Fruit fly (Drosophila melanogaster): ENCODE data around the gene CG6664.

CG6664 gene

DNA sequence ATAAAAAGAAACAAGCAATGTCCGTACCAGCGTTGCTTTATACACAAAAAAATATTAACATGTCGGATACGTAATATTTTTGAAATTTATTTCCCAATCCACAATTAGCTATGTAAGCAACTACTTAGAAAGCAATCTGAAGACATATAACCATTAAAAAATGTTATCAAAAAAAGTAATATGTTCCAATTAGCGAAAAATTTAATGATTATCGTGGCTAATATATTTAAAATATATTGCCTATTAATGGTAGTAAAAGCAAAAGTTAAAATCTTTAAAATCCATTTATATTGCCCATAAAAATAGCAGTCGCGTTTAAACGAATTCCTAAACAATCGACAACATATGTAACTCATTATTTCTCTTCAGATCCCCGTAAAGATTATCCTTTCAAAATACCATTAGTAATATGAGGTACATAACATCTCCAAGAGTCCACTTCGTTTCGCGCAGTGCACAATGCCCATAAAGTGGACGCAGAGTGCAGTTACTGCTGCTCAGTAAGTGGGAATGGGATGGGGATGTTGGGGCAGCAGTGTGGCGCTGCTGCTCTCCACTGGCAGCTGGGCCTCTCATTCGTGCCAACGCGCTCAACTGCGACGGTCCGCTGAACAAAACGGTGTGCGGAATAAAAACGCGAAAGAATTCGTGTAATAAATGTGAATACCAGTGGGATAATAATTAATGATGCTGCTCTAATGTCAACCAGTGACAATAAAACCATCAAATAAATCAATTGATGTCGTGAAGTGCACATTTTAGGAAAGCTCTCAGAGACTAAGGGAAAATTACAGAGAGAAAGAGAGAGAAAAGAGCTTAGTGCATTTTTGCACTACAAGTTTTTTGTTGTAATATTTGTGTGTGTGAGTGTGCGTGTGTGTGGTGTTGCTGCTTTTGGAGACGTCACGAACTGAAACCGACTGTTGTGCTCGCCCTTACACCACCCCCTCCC, 29.6 kb downstream of the CG6664 start (continued):
- TF ChIP-seq Sox102F (GFP tag; optimal IDR thresholded peaks at IDR 0.05) (peak; percentile 59), CG6276 (GFP tag; optimal IDR thresholded peaks at IDR 0.05) (peak; percentile 87), CG6792 (GFP tag; optimal IDR thresholded peaks at IDR 0.05) (peak; percentile 59), achi (GFP tag; optimal IDR thresholded peaks at IDR 0.05) (peak; percentile 78), dac (GFP tag; optimal IDR thresholded peaks at IDR 0.05) (peak; percentile 58), Blimp-1 (GFP tag; optimal IDR thresholded peaks at IDR 0.05) (peak; percentile 61), Eip75B (GFP tag; optimal IDR thresholded peaks at IDR 0.05) (peak; percentile 84), CG9139 (GFP tag; optimal IDR thresholded peaks at IDR 0.05) (peak; percentile 46), vri (GFP tag; optimal IDR thresholded peaks at IDR 0.05) (no peak), eg (GFP tag; IDR thresholded peaks at IDR 0.05) (peak; percentile 84), svp (GFP tag) (peak; percentile 93), CG8319 (GFP tag; optimal IDR thresholded peaks at IDR 0.05) (peak; percentile 26), pdm3 (GFP tag; optimal IDR thresholded peaks at IDR 0.05) (peak; percentile 77), OdsH (GFP tag; optimal IDR thresholded peaks at IDR 0.05) (peak; percentile 82)

DNA sequence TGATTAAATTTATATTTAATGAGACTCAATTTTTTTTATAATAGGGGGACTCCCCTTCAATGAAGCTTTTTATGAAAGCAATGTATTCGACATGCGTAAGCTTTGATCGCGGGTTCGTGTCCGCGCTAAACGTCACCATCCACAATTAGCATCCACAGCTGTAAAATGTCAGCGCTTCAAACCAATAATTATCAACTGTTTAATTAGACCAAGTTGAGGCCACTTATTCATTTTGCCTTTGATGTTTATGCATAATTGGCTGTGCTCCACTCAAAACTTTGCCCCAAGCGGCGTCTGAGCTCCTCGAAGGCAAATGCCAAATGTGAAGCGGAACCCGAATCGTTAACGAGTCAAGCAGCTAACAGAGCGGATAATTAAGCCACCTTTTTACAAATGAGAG, 30.4 kb downstream of the CG6664 start:
- TF ChIP-seq CG8119 (GFP tag; IDR thresholded peaks at IDR 0.05) (no peak), Lpt (GFP tag; optimal IDR thresholded peaks at IDR 0.05) (no peak), CG7368 (GFP tag; optimal IDR thresholded peaks at IDR 0.05) (no peak), dac (GFP tag; optimal IDR thresholded peaks at IDR 0.05) (no peak), CG10669 (GFP tag; optimal IDR thresholded peaks at IDR 0.05) (no peak), Hr38 (GFP tag; optimal IDR thresholded peaks at IDR 0.05) (no peak), Hr39 (GFP tag; optimal IDR thresholded peaks at IDR 0.05) (no peak), Gug (GFP tag; IDR thresholded peaks at IDR 0.05) (no peak), fkh (GFP tag; optimal IDR thresholded peaks at IDR 0.05) (peak; percentile 40), CG8632 (GFP tag; optimal IDR thresholded peaks at IDR 0.05) (no peak), Blimp-1 (GFP tag; optimal IDR thresholded peaks at IDR 0.05) (peak; percentile 96), CG31627 (GFP tag; optimal IDR thresholded peaks at IDR 0.05) (no peak), CG10631 (GFP tag; optimal IDR thresholded peaks at IDR 0.05) (no peak), Sox14 (GFP tag; optimal IDR thresholded peaks at IDR 0.05) (no peak)

DNA sequence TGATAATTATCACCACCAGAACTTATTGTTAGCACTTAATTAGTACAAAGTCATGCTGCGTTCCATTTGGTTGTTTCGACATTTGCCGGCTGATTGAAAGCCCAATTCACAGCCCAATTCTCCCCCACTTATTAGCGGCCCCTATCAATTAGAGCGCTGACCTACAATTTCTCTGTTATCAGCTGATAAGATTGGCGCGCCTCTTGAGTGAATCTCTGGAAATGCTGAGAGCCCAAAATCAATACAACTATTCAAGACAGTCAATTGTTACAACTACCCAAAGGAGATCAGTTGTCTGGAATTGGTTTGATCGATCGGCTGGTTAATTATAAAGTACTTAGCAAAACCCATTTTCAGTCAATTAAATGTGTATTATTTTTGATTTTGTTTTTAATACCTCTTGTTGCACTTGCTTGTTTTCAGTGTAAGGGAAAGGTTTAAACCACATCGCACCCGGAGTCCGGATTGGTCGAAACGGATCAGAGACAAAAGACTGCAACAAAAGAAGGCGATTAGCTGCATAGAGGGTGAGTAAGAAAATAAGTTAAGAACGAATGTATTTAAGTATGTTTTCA, 31.1 kb downstream of the CG6664 start:
- TF ChIP-seq Eip93F (GFP tag; optimal IDR thresholded peaks at IDR 0.05) (peak; percentile 2), CG9139 (GFP tag; optimal IDR thresholded peaks at IDR 0.05) (no peak), lz (GFP tag; optimal IDR thresholded peaks at IDR 0.05) (no peak), CG6792 (GFP tag; optimal IDR thresholded peaks at IDR 0.05) (peak; percentile 0), Eip78C (GFP tag) (no peak), eg (GFP tag; IDR thresholded peaks at IDR 0.05) (no peak)

DNA sequence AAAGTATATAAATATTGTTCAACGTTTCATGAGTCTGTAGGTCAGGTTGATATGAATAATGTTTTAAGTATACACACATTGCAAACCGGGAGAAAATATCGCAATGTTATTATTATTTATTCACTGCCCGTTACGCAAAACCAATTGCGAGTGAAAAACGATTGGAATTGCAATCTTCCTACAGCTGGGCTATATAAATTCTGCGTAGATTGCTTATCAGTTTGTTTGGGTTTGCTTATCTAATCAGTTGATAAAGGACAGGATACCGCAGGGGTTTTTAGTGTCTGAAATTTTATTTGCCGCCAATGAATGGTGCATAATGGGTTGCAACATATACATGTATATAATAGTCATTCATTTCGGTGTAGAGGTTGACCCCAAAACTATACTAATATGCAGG, 31.9 kb downstream of the CG6664 start:
- TF ChIP-seq svp (GFP tag) (peak; percentile 84), CG31627 (GFP tag; optimal IDR thresholded peaks at IDR 0.05) (no peak), CG6276 (GFP tag; optimal IDR thresholded peaks at IDR 0.05) (no peak), Eip93F (GFP tag; optimal IDR thresholded peaks at IDR 0.05) (peak; percentile 37), achi (GFP tag; optimal IDR thresholded peaks at IDR 0.05) (no peak), vri (GFP tag; optimal IDR thresholded peaks at IDR 0.05) (peak; percentile 91), Eip78C (GFP tag) (peak; percentile 43), Met (GFP tag; optimal IDR thresholded peaks at IDR 0.05) (no peak), CG8319 (GFP tag; optimal IDR thresholded peaks at IDR 0.05) (no peak)

DNA sequence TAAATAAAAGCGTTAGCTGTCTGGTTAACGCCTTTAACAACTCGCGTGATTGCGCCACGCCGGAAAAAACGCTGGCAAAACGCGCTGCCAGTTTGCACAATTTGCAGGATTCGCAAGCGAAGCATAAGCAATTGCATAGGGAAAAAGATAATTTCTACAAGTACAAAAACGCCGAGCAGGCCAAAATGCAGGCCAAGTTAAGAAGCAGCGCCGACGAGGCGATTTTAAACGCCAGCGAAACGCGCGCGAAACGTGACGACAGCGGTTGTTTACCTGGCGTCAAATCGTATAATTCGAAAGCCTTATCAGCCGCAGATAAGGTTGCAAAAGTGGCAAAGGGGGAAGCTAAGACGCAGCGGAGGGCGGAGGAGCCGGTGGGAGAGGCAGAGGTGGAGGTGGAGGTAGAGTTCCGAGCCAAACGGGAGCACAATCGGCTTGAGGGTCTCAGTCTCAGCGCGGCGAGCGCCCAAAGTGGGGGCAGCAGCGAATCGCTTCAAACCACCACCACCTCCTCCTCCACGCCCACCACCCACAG, 34.8 kb downstream of the CG6664 start:
- no peak for TF ChIP-seq fd85E (GFP tag; optimal IDR thresholded peaks at IDR 0.05)
- TF ChIP-seq topi (GFP tag; optimal IDR thresholded peaks at IDR 0.05): no peak
- peak; percentile 43 for TF ChIP-seq Eip78C (GFP tag)
- no peak for TF ChIP-seq CG4318 (GFP tag; optimal IDR thresholded peaks at IDR 0.05)
- no peak for TF ChIP-seq spab (GFP tag; optimal IDR thresholded peaks at IDR 0.05)
- no peak for TF ChIP-seq CG6792 (GFP tag; optimal IDR thresholded peaks at IDR 0.05)
- TF ChIP-seq Sox102F (GFP tag; optimal IDR thresholded peaks at IDR 0.05): no peak
- no peak for TF ChIP-seq CG8632 (GFP tag; optimal IDR thresholded peaks at IDR 0.05)
- TF ChIP-seq CG10669 (GFP tag; optimal IDR thresholded peaks at IDR 0.05): no peak
- no peak for TF ChIP-seq CG15336 (GFP tag; IDR thresholded peaks at IDR 0.05)
- TF ChIP-seq vri (GFP tag; optimal IDR thresholded peaks at IDR 0.05): peak; percentile 90
- TF ChIP-seq CG11762 (GFP tag; optimal IDR thresholded peaks at IDR 0.05; ENCODE audit: insufficient read depth): no peak
- no peak for TF ChIP-seq CG6276 (GFP tag; optimal IDR thresholded peaks at IDR 0.05)
- TF ChIP-seq pdm3 (GFP tag; optimal IDR thresholded peaks at IDR 0.05): no peak
- peak; percentile 37 for TF ChIP-seq Sox14 (GFP tag; optimal IDR thresholded peaks at IDR 0.05)
- TF ChIP-seq net (GFP tag; optimal IDR thresholded peaks at IDR 0.05): no peak
- TF ChIP-seq Hr4 (GFP tag; optimal IDR thresholded peaks at IDR 0.05): no peak
- TF ChIP-seq CG16779 (tag; optimal IDR thresholded peaks at IDR 0.05): no peak
- no peak for TF ChIP-seq Lpt (GFP tag; optimal IDR thresholded peaks at IDR 0.05)
- peak; percentile 85 for TF ChIP-seq fkh (GFP tag; optimal IDR thresholded peaks at IDR 0.05)

Data from whole organism, prepupa.